Worm (Caenorhabditis elegans) whole organism, late embryonic: ENCODE results near the gene srbc-51.

ENCODE experiments used
- sox-4 ChIP-seq: sonication (generic microtip); optimal IDR thresholded peaks from 2 replicates; lab custom pipeline; 2017; ENCODE audit warnings: mild to moderate bottlenecking, missing genetic modification characterization, inconsistent platforms, missing compliant biosample characterization
- zip-5 ChIP-seq: sonication (generic microtip); optimal IDR thresholded peaks from 2 replicates; lab custom pipeline; 2016; ENCODE audit warnings: missing genetic modification characterization, missing compliant biosample characterization

DNA sequence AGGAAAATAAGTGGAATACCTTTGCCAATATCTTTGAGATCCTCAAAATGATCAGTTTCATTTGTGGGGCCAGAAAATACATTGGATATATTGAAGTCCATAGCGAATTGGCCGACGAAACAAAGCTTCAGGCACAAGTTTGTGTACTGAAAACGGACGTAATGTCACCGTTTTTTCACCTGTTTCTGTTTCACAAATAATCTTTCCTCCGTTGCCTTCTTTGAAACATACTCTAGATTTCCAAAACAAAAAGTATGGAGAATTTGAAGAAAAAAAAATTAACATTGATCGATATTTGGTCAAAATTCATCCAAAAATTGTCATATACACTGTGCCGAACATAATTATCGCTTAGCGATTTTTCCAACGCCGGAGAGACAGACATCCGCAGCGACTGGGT, 36.4 kb downstream of the srbc-51 start, which contains the start of gene srz-12:
- no peak for TF ChIP-seq zip-5 (tag; lab: Kevin White, UChicago)
- TF ChIP-seq sox-4 (tag; lab: Kevin White, UChicago): no peak
